Worm (Caenorhabditis elegans): ENCODE measurements around the gene srv-10.

ce11 chrV:13445229-13445949, 21.7 kb downstream of the srv-10 start, which contains the start of gene Y2H9A.4:
- TF ChIP-seq him-1 (tag; optimal IDR thresholded peaks at IDR 0.05) (no peak), W03F9.2 (tag; optimal IDR thresholded peaks at IDR 0.05) (no peak), dao-5 (tag; optimal IDR thresholded peaks at IDR 0.05) (no peak)
